Worm (Caenorhabditis elegans) whole organism, L4 larva: Measurements from ENCODE around the gene mpz-3.
A peak's percentile ranks its signal among the peaks of the same experiment; 100 is the strongest.

Experiments
- F44E2.7 ChIP-seq: fragments of 200-800 bp; sonication (Bioruptor generic); IDR thresholded peaks from 2 replicates; pipeline ENCODE4 v2.1.2; 2022; ENCODE audit warnings: missing genetic modification characterization, missing compliant biosample characterization
- T20F7.1 ChIP-seq: fragments of 200-800 bp; sonication (Bioruptor generic); optimal IDR thresholded peaks from 2 replicates; lab custom pipeline; 2018; ENCODE audit warnings: mild to moderate bottlenecking, missing genetic modification characterization, missing compliant biosample characterization
- T26A8.4 ChIP-seq: fragments of 200-800 bp; sonication (Bioruptor generic); IDR thresholded peaks from 2 replicates; pipeline ENCODE4 v1.3.6; 2022; ENCODE audit warnings: missing genetic modification characterization, missing compliant biosample characterization
- Y105C5A.15 ChIP-seq: fragments of 200-800 bp; sonication (Bioruptor generic); IDR thresholded peaks from 2 replicates; pipeline ENCODE4 v1.3.6; 2022; ENCODE audit warnings: missing genetic modification characterization, missing compliant biosample characterization
- Y48G9A.11 ChIP-seq: fragments of 200-800 bp; sonication (Bioruptor generic); IDR thresholded peaks from 2 replicates; pipeline ENCODE4 v1.3.6; 2022; ENCODE audit warnings: missing genetic modification reagents, missing genetic modification characterization, missing compliant biosample characterization
- ama-1 ChIP-seq: fragments of 150-350 bp; optimal IDR thresholded peaks from 2 replicates; lab custom pipeline; 2014; ENCODE audit warnings: inconsistent platforms, mixed read lengths
- arid-1 ChIP-seq: fragments of 200-800 bp; sonication (Bioruptor generic); conservative IDR thresholded peaks from 2 replicates; pipeline ENCODE4 v1.3.6; 2022; ENCODE audit warnings: missing genetic modification reagents, missing genetic modification characterization, missing compliant biosample characterization
- ceh-20 ChIP-seq: fragments of 200-800 bp; sonication (Bioruptor generic); IDR thresholded peaks from 2 replicates; pipeline ENCODE4 v1.3.6; 2022; ENCODE audit warnings: missing genetic modification reagents, missing genetic modification characterization, missing compliant biosample characterization
- ceh-28 ChIP-seq: fragments of 150-350 bp; optimal IDR thresholded peaks from 2 replicates; lab custom pipeline; 2014; ENCODE audit warnings: missing biosample characterization, missing genetic modification reagents, missing genetic modification characterization
- ceh-82 ChIP-seq: sonication (generic microtip); optimal IDR thresholded peaks from 2 replicates; lab custom pipeline; 2017; ENCODE audit warnings: missing biosample characterization, missing genetic modification characterization
- ces-1 ChIP-seq: fragments of 150-350 bp; sonication (generic microtip); optimal IDR thresholded peaks from 4 replicates; lab custom pipeline; 2014; ENCODE audit warnings: missing biosample characterization, missing genetic modification reagents, missing genetic modification characterization
- ctbp-1 ChIP-seq: fragments of 200-800 bp; sonication (Bioruptor generic); IDR thresholded peaks from 2 replicates; pipeline ENCODE4 v1.3.6; 2022; ENCODE audit warnings: missing genetic modification reagents, missing genetic modification characterization, missing compliant biosample characterization
- daf-16 ChIP-seq, 3 experiments: sonication (generic microtip); optimal IDR thresholded peaks; 2 replicates each; lab custom pipeline; 2016 to 2017; ENCODE audit warnings: missing genetic modification characterization in 3 of 3, missing genetic modification reagents in 3 of 3, mild to moderate bottlenecking in 2 of 3, missing compliant biosample characterization in 2 of 3, missing biosample characterization in 1 of 3, moderate library complexity in 1 of 3
- daf-19 ChIP-seq: fragments of 200-800 bp; sonication (Bioruptor generic); conservative IDR thresholded peaks from 2 replicates; pipeline ENCODE4 v1.3.6; 2022; ENCODE audit warnings: missing genetic modification characterization, missing compliant biosample characterization
- dmd-6 ChIP-seq: fragments of 200-800 bp; sonication (Bioruptor generic); IDR thresholded peaks from 2 replicates; pipeline ENCODE4 v1.3.6; 2022; ENCODE audit warnings: missing genetic modification reagents, missing genetic modification characterization, missing compliant biosample characterization
- dmd-9 ChIP-seq: fragments of 200-800 bp; sonication (Bioruptor generic); IDR thresholded peaks from 2 replicates; pipeline ENCODE4 v1.3.6; 2022; ENCODE audit warnings: missing genetic modification reagents, missing genetic modification characterization, missing compliant biosample characterization
- dpl-1 ChIP-seq: fragments of 150-350 bp; optimal IDR thresholded peaks from 2 replicates; lab custom pipeline; 2014; ENCODE audit warnings: missing biosample characterization, missing genetic modification reagents, missing genetic modification characterization
- duxl-1 ChIP-seq: sonication (generic microtip); optimal IDR thresholded peaks from 2 replicates; lab custom pipeline; 2016; ENCODE audit warnings: mild to moderate bottlenecking, missing genetic modification characterization, moderate library complexity, missing compliant biosample characterization; ENCODE audit not compliant: poor library complexity
- fkh-10 ChIP-seq: fragments of 150-350 bp; optimal IDR thresholded peaks from 2 replicates; lab custom pipeline; 2014; ENCODE audit warnings: missing biosample characterization, missing genetic modification reagents, missing genetic modification characterization
- fos-1 ChIP-seq: fragments of 150-350 bp; optimal IDR thresholded peaks from 2 replicates; lab custom pipeline; 2014; ENCODE audit warnings: missing biosample characterization, missing genetic modification characterization
- gei-8 ChIP-seq: fragments of 200-800 bp; sonication (Bioruptor generic); optimal IDR thresholded peaks from 2 replicates; lab custom pipeline; 2018; ENCODE audit warnings: mild to moderate bottlenecking, missing genetic modification characterization, missing compliant biosample characterization
- hif-1 ChIP-seq, 2 experiments: sonication (generic microtip); optimal IDR thresholded peaks; 2 replicates each; lab custom pipeline; 2016 to 2017; ENCODE audit warnings: missing compliant biosample characterization in 2 of 2, missing genetic modification characterization in 2 of 2, missing genetic modification reagents in 2 of 2, missing genotype in 2 of 2, mild to moderate bottlenecking in 1 of 2
- hlh-30 ChIP-seq: sonication (generic microtip); optimal IDR thresholded peaks from 2 replicates; lab custom pipeline; 2017; ENCODE audit warnings: antibody characterized with exemption, mild to moderate bottlenecking, missing genetic modification characterization, missing compliant biosample characterization; ENCODE audit not compliant: insufficient read depth
- lin-38 ChIP-seq: fragments of 200-800 bp; sonication (Bioruptor generic); IDR thresholded peaks from 2 replicates; pipeline ENCODE4 v1.3.6; 2022; ENCODE audit warnings: missing genetic modification reagents, missing genetic modification characterization, missing compliant biosample characterization
- lir-3 ChIP-seq: sonication (generic microtip); optimal IDR thresholded peaks from 2 replicates; lab custom pipeline; 2016; ENCODE audit warnings: mild to moderate bottlenecking, missing genetic modification characterization, missing compliant biosample characterization
- lsy-2 ChIP-seq, 2 experiments: fragments of 150-350 bp in 1 of 2; sonication (generic microtip) in 1 of 2; optimal IDR thresholded peaks; 2 replicates each; lab custom pipeline; 2014 to 2017; ENCODE audit warnings: missing biosample characterization in 2 of 2, missing genetic modification characterization in 2 of 2
- madf-5 ChIP-seq, 2 experiments: fragments of 200-800 bp; sonication (Bioruptor generic); IDR thresholded peaks; 2 replicates each; pipeline ENCODE4 v1.3.6; 2022; ENCODE audit warnings: missing compliant biosample characterization in 2 of 2, missing genetic modification characterization in 2 of 2
- mdl-1 ChIP-seq, 2 experiments: fragments of 150-350 bp in 1 of 2; sonication (generic microtip) in 1 of 2; optimal IDR thresholded peaks; 2 replicates each; lab custom pipeline; 2014 to 2017; ENCODE audit warnings: missing biosample characterization in 2 of 2, missing genetic modification characterization in 2 of 2
- mes-2 ChIP-seq: sonication (generic microtip); optimal IDR thresholded peaks from 2 replicates; lab custom pipeline; 2016; ENCODE audit warnings: missing genotype, mild to moderate bottlenecking, missing genetic modification characterization, missing compliant biosample characterization; ENCODE audit not compliant: poor library complexity, severe bottlenecking
- mxl-3 ChIP-seq: fragments of 200-800 bp; sonication (Bioruptor generic); optimal IDR thresholded peaks from 2 replicates; lab custom pipeline; 2018; ENCODE audit warnings: mild to moderate bottlenecking, missing genetic modification characterization, missing compliant biosample characterization
- nhr-102 ChIP-seq: sonication (generic microtip); optimal IDR thresholded peaks from 2 replicates; lab custom pipeline; 2016; ENCODE audit warnings: mild to moderate bottlenecking, missing genetic modification characterization, moderate library complexity, missing compliant biosample characterization
- nhr-111 ChIP-seq: fragments of 200-800 bp; sonication (Bioruptor generic); optimal IDR thresholded peaks from 2 replicates; lab custom pipeline; 2018; ENCODE audit warnings: mild to moderate bottlenecking, missing genetic modification characterization, missing compliant biosample characterization
- nhr-28 ChIP-seq: fragments of 150-350 bp; optimal IDR thresholded peaks from 2 replicates; lab custom pipeline; 2014; ENCODE audit warnings: missing biosample characterization, missing genetic modification characterization
- nhr-48 ChIP-seq: sonication (generic microtip); optimal IDR thresholded peaks from 2 replicates; lab custom pipeline; 2016; ENCODE audit warnings: mild to moderate bottlenecking, missing genetic modification characterization, missing compliant biosample characterization
- nhr-6 ChIP-seq: fragments of 150-350 bp; optimal IDR thresholded peaks from 2 replicates; lab custom pipeline; 2014; ENCODE audit warnings: missing biosample characterization, missing genetic modification characterization
- nhr-76 ChIP-seq: fragments of 150-350 bp; optimal IDR thresholded peaks from 2 replicates; lab custom pipeline; 2014; ENCODE audit warnings: missing biosample characterization, missing genetic modification characterization
- nhr-77 ChIP-seq: fragments of 150-350 bp; optimal IDR thresholded peaks from 2 replicates; lab custom pipeline; 2014; ENCODE audit warnings: missing biosample characterization, missing genetic modification characterization
- php-3 ChIP-seq: fragments of 200-800 bp; sonication (Bioruptor generic); IDR thresholded peaks from 2 replicates; pipeline ENCODE4 v1.3.6; 2022; ENCODE audit warnings: missing genetic modification reagents, missing genetic modification characterization, missing compliant biosample characterization
- pqm-1 ChIP-seq: sonication (generic microtip); optimal IDR thresholded peaks from 2 replicates; lab custom pipeline; 2017; ENCODE audit warnings: missing biosample characterization, missing genetic modification characterization
- saeg-2 ChIP-seq: fragments of 200-800 bp; sonication (Bioruptor generic); IDR thresholded peaks from 2 replicates; pipeline ENCODE4 v1.3.6; 2022; ENCODE audit warnings: missing genetic modification reagents, missing genetic modification characterization, missing compliant biosample characterization
- snpc-1.2 ChIP-seq: fragments of 200-800 bp; sonication (Bioruptor generic); IDR thresholded peaks from 2 replicates; pipeline ENCODE4 v1.3.6; 2022; ENCODE audit warnings: missing genetic modification reagents, missing genetic modification characterization, missing compliant biosample characterization
- unc-39 ChIP-seq: sonication (generic microtip); optimal IDR thresholded peaks from 2 replicates; lab custom pipeline; 2017; ENCODE audit warnings: missing biosample characterization, missing genetic modification characterization
- vab-7 ChIP-seq: fragments of 200-800 bp; sonication (Bioruptor generic); IDR thresholded peaks from 2 replicates; pipeline ENCODE4 v1.3.6; 2022; ENCODE audit warnings: missing genetic modification reagents, missing genetic modification characterization, missing compliant biosample characterization
- zfp-2 ChIP-seq: sonication (generic microtip); optimal IDR thresholded peaks from 2 replicates; lab custom pipeline; 2016; ENCODE audit warnings: mild to moderate bottlenecking, missing genetic modification characterization, missing compliant biosample characterization
- zfp-3 ChIP-seq: fragments of 200-800 bp; sonication (Bioruptor generic); conservative IDR thresholded peaks from 2 replicates; pipeline ENCODE4 v1.3.6; 2022; ENCODE audit warnings: missing genetic modification reagents, missing genetic modification characterization, missing compliant biosample characterization
- ztf-7 ChIP-seq: fragments of 150-350 bp; optimal IDR thresholded peaks from 2 replicates; lab custom pipeline; 2014; ENCODE audit warnings: missing biosample characterization, missing genetic modification characterization

The mpz-3 gene

ce11 chrII:6591000-6591399 lies 25.8 kb upstream of the mpz-3 start:
- no peak for TF ChIP-seq hlh-30 (tag; lab: Kevin White, UChicago)
- TF ChIP-seq Y48G9A.11 (GFP tag; lab: Robert Waterston, UW): peak; percentile 50; the same call in 1 of the 2 replicates
- TF ChIP-seq nhr-102 (tag; lab: Kevin White, UChicago): no peak
- no peak for TF ChIP-seq ces-1 (GFP tag; lab: Kevin White, UChicago)
- no peak for TF ChIP-seq F44E2.7 (GFP tag; lab: Robert Waterston, UW)
- no peak for TF ChIP-seq Y105C5A.15 (GFP tag; lab: Robert Waterston, UW)
- no peak for TF ChIP-seq daf-16 (GFP tag; optimal IDR thresholded peaks at IDR 0.05; lab: Kevin White, UChicago)
- peak; percentile 19 for TF ChIP-seq daf-16 (tag; optimal IDR thresholded peaks at IDR 0.05; lab: Kevin White, UChicago)
- TF ChIP-seq snpc-1.2 (GFP tag; lab: Robert Waterston, UW): peak; percentile 8; the same call in 1 of the 2 replicates
- TF ChIP-seq nhr-76: no peak
- TF ChIP-seq zfp-3 (GFP tag; lab: Robert Waterston, UW): no peak; the same call in 1 of the 2 replicates
- no peak for TF ChIP-seq saeg-2 (GFP tag; lab: Robert Waterston, UW)
- no peak for TF ChIP-seq ceh-82 (tag; lab: Kevin White, UChicago)
- no peak for TF ChIP-seq unc-39 (tag; lab: Kevin White, UChicago)
- TF ChIP-seq arid-1 (GFP tag; lab: Robert Waterston, UW): peak; percentile 47; the same call in 1 of the 2 replicates
- TF ChIP-seq nhr-28 (tag; lab: Kevin White, UChicago): no peak
- TF ChIP-seq madf-5 (GFP tag; IDR thresholded peaks at IDR 0.05; lab: Robert Waterston, UW): no peak
- TF ChIP-seq nhr-48 (tag; lab: Kevin White, UChicago): no peak
- TF ChIP-seq T26A8.4 (GFP tag; lab: Robert Waterston, UW): peak; percentile 30; the same call in 1 of the 2 replicates
- TF ChIP-seq mxl-3 (GFP tag; lab: Kevin White, UChicago): no peak
- no peak for TF ChIP-seq vab-7 (GFP tag; lab: Robert Waterston, UW)
- no peak for TF ChIP-seq mdl-1 (tag; optimal IDR thresholded peaks at IDR 0.05; lab: Kevin White, UChicago)
- TF ChIP-seq lin-38 (GFP tag; lab: Robert Waterston, UW): peak; percentile 41
- no peak for TF ChIP-seq ama-1 (lab: Kevin White, UChicago)

DNA sequence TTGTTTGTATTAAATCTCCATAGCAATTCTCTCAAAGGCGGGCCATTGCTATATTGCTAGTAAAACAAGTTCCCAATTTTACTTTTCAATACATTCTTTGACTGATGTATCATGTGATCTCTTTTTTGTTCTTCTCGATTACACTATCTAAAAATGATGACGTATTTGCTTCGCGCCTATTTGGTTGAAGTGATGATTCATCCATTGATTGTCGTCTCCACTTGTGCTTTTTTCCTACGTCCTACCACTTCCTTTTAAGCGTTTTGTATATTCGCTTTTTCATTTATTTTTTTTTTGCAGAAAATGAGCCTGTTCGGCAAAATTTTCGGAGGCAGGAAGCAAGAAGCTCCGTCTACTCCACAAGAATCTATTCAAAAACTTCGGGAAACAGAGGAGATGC lies 24.2 kb upstream of the mpz-3 start, which contains the start of gene vps-32.1:
Gene vps-32.1 (plus strand): TSS at position 301 of the 400 bp plus-strand sequence.
- TF ChIP-seq lir-3 (tag; lab: Kevin White, UChicago) (no peak), fos-1 (peak; percentile 42), daf-16 (GFP tag; optimal IDR thresholded peaks at IDR 0.05; lab: Kevin White, UChicago) (no peak), daf-16 (tag; optimal IDR thresholded peaks at IDR 0.05; lab: Kevin White, UChicago) (peak; percentile 34), nhr-6 (tag; lab: Kevin White, UChicago) (peak; percentile 1), dmd-6 (peak; percentile 30), saeg-2 (GFP tag; lab: Robert Waterston, UW) (no peak), lsy-2 (tag; optimal IDR thresholded peaks at IDR 0.05; lab: Kevin White, UChicago) (peak in 1 of 2 experiments; percentile 6), mes-2 (no peak), dmd-9 (GFP tag; lab: Robert Waterston, UW) (0 out of 2 replicates have a peak, but pooled peaks have one; percentile 18)
- TF ChIP-seq, all 104 proteins: peak for 6

DNA sequence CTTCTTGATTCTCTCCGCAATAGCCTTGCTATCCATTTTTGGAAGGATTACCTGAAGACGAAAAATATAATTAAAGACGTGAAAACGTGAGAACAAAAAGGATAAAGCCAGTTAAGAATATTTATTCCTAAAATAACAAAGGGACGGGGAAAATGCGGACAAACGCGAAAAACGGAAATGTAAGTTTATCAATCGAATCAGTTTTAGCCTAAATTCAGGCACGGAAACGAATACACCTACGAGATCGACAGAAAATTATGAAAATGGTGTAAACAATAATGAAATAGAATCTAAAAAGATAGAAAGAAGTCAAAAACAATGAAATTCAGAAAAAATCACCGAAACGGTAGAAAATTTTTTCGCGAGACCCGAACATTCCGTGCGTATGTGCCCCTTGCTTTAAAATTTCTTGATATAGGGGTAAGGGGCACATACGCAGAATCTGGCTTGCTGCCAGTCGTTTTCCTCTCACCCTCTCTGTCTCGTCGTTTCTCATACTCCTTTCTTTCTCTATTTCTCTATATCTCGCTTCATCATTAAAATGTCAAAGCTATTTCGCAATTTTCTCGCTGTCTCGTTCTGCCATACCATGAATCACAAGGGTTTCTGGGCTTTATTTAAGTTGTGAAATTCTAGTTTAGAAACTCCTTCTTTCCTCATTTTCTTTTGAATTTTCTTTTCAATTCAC lies 23.6 kb upstream of the mpz-3 start, which contains the start of gene icd-1:
Gene icd-1 (minus strand): TSS at position 51 of the 688 bp plus-strand sequence.
- TF ChIP-seq ztf-7 (tag; lab: Kevin White, UChicago) (peak; percentile 78), fkh-10 (GFP tag; lab: Kevin White, UChicago) (peak; percentile 78), ctbp-1 (GFP tag; lab: Robert Waterston, UW) (peak; percentile 89), ceh-28 (tag; lab: Kevin White, UChicago) (peak; percentile 47), pqm-1 (tag; lab: Kevin White, UChicago) (peak; percentile 10), nhr-111 (GFP tag; lab: Kevin White, UChicago) (no peak), php-3 (GFP tag; lab: Robert Waterston, UW) (peak; percentile 93), Y105C5A.15 (GFP tag; lab: Robert Waterston, UW) (no peak; the same call in 1 of the 2 replicates), nhr-77 (tag; lab: Kevin White, UChicago) (peak; percentile 96), hlh-30 (tag; lab: Kevin White, UChicago) (peak; percentile 95), zfp-2 (tag; lab: Kevin White, UChicago) (peak; percentile 74), T20F7.1 (GFP tag; lab: Kevin White, UChicago) (peak; percentile 90), hif-1 (tag; optimal IDR thresholded peaks at IDR 0.05; lab: Kevin White, UChicago) (peak; percentile 47 to 83), duxl-1 (tag; lab: Kevin White, UChicago) (peak; percentile 89), daf-19 (GFP tag; lab: Robert Waterston, UW) (peak; percentile 88), dpl-1 (GFP tag; lab: Kevin White, UChicago) (peak; percentile 83), ceh-20 (peak; percentile 89), gei-8 (GFP tag; lab: Kevin White, UChicago) (peak; percentile 59)
